Worm (Caenorhabditis elegans) whole organism, L1 larva: ENCODE results near the gene bgnt-1.5.

Experiments
- lin-15B ChIP-seq: fragments of 150-350 bp; sonication (generic microtip); optimal IDR thresholded peaks from 3 replicates; lab custom pipeline; 2014; ENCODE audit warnings: missing biosample characterization, missing genetic modification characterization
- lir-3 ChIP-seq: sonication (generic microtip); optimal IDR thresholded peaks from 2 replicates; lab custom pipeline; 2016; ENCODE audit warnings: mild to moderate bottlenecking, missing genetic modification characterization, moderate library complexity, missing compliant biosample characterization; ENCODE audit not compliant: poor library complexity
- snpc-4 ChIP-seq: fragments of 150-350 bp; optimal IDR thresholded peaks from 2 replicates; lab custom pipeline; 2014; ENCODE audit warnings: missing biosample characterization, missing genetic modification characterization
- zag-1 ChIP-seq: fragments of 150-350 bp; optimal IDR thresholded peaks from 2 replicates; lab custom pipeline; 2014; ENCODE audit warnings: missing biosample characterization, missing genetic modification characterization
- zip-4 ChIP-seq: fragments of 200-800 bp; sonication (Bioruptor generic); optimal IDR thresholded peaks from 2 replicates; lab custom pipeline; 2018; ENCODE audit warnings: mild to moderate bottlenecking, missing genetic modification characterization, moderate library complexity, missing compliant biosample characterization

ce11 chrX:13201401-13201800, 30.8 kb downstream of the bgnt-1.5 start, which contains the start of gene unc-9:
- TF ChIP-seq zag-1 (tag; lab: Kevin White, UChicago) (no peak), lir-3 (tag; lab: Kevin White, UChicago) (no peak), zip-4 (GFP tag; lab: Kevin White, UChicago) (no peak), lin-15B (tag; lab: Kevin White, UChicago) (no peak), snpc-4 (tag; lab: Kevin White, UChicago) (no peak)
